Fruit fly (Drosophila melanogaster): Measurements from ENCODE around the gene CG14722.

- TF ChIP-seq Clk (GFP tag; optimal IDR thresholded peaks at IDR 0.05) (peak; percentile 9), CG1620 (GFP tag; optimal IDR thresholded peaks at IDR 0.05) (no peak), CG14711 (tag; optimal IDR thresholded peaks at IDR 0.05) (peak; percentile 57), CG7101 (tag; optimal IDR thresholded peaks at IDR 0.05) (peak; percentile 63), kay (GFP tag; ENCODE audit: borderline replicate concordance) (no peak), Mnt (GFP tag; optimal IDR thresholded peaks at IDR 0.05) (no peak)
Measured at dm6 chr3R:11773999-11774397, 32.3 kb downstream of the CG14722 start.
